Worm (Caenorhabditis elegans): ENCODE data around the gene josd-1.

josd-1 gene

ce11 chrIII:2836339-2836738 is at the start of gene josd-1:
Gene josd-1 (plus strand): TSS chrIII:2836639.
- no peak for TF ChIP-seq C38D4.7 (GFP tag; optimal IDR thresholded peaks at IDR 0.05)

ce11 chrIII:2786740-2787139 is 49.7 kb upstream of the josd-1 start, which contains the start of gene nduc-2:
Gene nduc-2 (plus strand): TSS chrIII:2786852.
- TF ChIP-seq ceh-48 (tag; optimal IDR thresholded peaks at IDR 0.05) (no peak), ref-2 (tag; optimal IDR thresholded peaks at IDR 0.05) (no peak), nfya-1 (tag; optimal IDR thresholded peaks at IDR 0.05) (no peak), che-1 (tag; optimal IDR thresholded peaks at IDR 0.05) (no peak), Y22D7AL.16 (tag; optimal IDR thresholded peaks at IDR 0.05) (no peak), hlh-8 (tag; optimal IDR thresholded peaks at IDR 0.05) (no peak), odd-2 (tag; optimal IDR thresholded peaks at IDR 0.05) (no peak), ceh-34 (tag; optimal IDR thresholded peaks at IDR 0.05) (no peak), K02D7.2 (tag; optimal IDR thresholded peaks at IDR 0.05) (no peak), ceh-6 (GFP tag; optimal IDR thresholded peaks at IDR 0.05) (no peak), ceh-45 (GFP tag; IDR thresholded peaks at IDR 0.05) (no peak), ztf-16 (tag; optimal IDR thresholded peaks at IDR 0.05) (no peak), hlh-13 (GFP tag; optimal IDR thresholded peaks at IDR 0.05) (no peak), elt-2 (tag; optimal IDR thresholded peaks at IDR 0.05) (no peak), elt-4 (tag; optimal IDR thresholded peaks at IDR 0.05) (no peak)

DNA sequence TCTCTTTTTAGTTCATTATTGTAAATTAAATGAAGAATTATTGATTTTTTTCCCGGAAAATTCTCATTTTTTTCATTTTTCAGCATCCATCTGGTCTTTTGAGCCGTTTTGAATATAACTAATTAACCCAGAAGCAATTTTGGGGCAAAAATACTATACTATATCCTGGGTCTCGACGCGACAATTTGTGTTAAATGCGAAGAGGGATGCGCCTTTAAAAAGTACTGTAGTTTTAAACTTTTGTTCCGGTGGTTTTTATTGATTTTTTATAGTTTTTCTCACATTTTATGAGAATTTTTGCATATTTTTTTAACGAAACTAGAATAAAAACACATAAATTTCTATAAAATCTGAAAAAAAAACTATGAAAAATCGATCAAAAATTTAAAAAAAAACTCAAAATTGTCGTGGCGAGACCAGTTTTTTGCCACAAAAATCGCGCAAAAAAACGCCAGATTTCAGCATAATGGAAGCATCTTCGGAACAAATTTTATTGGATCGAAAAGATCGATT is 48.4 kb upstream of the josd-1 start, which contains the start of gene tbcc-1:
tbcc-1 (plus strand) TSS at position 463 of the 513 bp plus-strand sequence.
- no peak for TF ChIP-seq sox-2 (GFP tag; IDR thresholded peaks at IDR 0.05)
- no peak for TF ChIP-seq odd-2 (tag; optimal IDR thresholded peaks at IDR 0.05)
- no peak for TF ChIP-seq sdc-2 (tag; optimal IDR thresholded peaks at IDR 0.05)
- TF ChIP-seq elt-4 (tag; optimal IDR thresholded peaks at IDR 0.05): no peak
- TF ChIP-seq nfya-1 (tag; optimal IDR thresholded peaks at IDR 0.05): no peak
- no peak for TF ChIP-seq unc-42 (tag; optimal IDR thresholded peaks at IDR 0.05)
- TF ChIP-seq eyg-1 (tag; optimal IDR thresholded peaks at IDR 0.05): no peak
- TF ChIP-seq fkh-6 (tag; optimal IDR thresholded peaks at IDR 0.05): no peak
- TF ChIP-seq tbx-7 (tag; optimal IDR thresholded peaks at IDR 0.05): no peak
- TF ChIP-seq K02D7.2 (tag; optimal IDR thresholded peaks at IDR 0.05): no peak
- no peak for TF ChIP-seq ceh-14 (tag; optimal IDR thresholded peaks at IDR 0.05)
- TF ChIP-seq fkh-10 (GFP tag; optimal IDR thresholded peaks at IDR 0.05): no peak
- no peak for TF ChIP-seq hlh-6 (tag; optimal IDR thresholded peaks at IDR 0.05)
- TF ChIP-seq npax-4 (tag; optimal IDR thresholded peaks at IDR 0.05): no peak
- no peak for TF ChIP-seq ceh-6 (GFP tag; optimal IDR thresholded peaks at IDR 0.05)
- no peak for TF ChIP-seq dmd-4 (tag; optimal IDR thresholded peaks at IDR 0.05; ENCODE audit: borderline replicate concordance)
- TF ChIP-seq lin-11 (tag; optimal IDR thresholded peaks at IDR 0.05): no peak
- TF ChIP-seq pha-4 (tag; optimal IDR thresholded peaks at IDR 0.05): no peak
- TF ChIP-seq dve-1 (tag; optimal IDR thresholded peaks at IDR 0.05): no peak

ce11 chrIII:2794057-2794456 is 42.4 kb upstream of the josd-1 start:
- TF ChIP-seq madf-2 (tag; optimal IDR thresholded peaks at IDR 0.05): no peak
- TF ChIP-seq odd-2 (tag; optimal IDR thresholded peaks at IDR 0.05): no peak
- no peak for TF ChIP-seq ceh-22 (tag; optimal IDR thresholded peaks at IDR 0.05)
- TF ChIP-seq zip-5 (tag; optimal IDR thresholded peaks at IDR 0.05): no peak
- TF ChIP-seq nfya-1 (tag; optimal IDR thresholded peaks at IDR 0.05): peak; percentile 95
- TF ChIP-seq fkh-6 (tag; optimal IDR thresholded peaks at IDR 0.05): no peak
- TF ChIP-seq elt-4 (tag; optimal IDR thresholded peaks at IDR 0.05): no peak

DNA sequence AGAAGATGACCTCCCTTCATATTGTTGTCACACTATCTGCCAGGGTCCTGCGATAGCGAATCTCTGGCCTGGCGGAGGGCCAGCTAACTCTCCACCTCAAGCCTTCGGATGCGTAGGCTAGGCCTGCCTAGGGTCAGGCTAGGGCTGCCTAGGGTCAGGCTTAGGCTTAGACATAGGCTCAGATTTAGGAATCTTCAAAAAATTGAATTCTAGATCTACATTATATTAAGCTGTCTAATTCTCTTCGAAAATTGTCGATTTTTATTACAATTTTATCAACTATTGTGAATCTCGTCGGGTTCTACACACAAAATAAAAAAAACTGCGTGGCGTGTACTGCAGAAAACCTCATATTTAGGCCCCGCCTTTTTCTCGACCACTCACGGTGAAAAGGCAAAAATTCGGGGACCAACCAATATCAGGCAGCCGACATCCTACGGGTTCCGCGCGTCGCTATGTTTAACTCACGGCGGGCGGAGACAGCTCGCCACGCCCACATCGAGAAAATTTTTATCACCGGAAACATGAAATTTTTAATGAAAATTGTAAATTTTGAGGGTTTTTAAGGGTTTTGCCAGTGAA is 40.9 kb upstream of the josd-1 start:
- TF ChIP-seq C38D4.7 (GFP tag; optimal IDR thresholded peaks at IDR 0.05) (no peak), ceh-48 (tag; optimal IDR thresholded peaks at IDR 0.05) (no peak), ref-2 (tag; optimal IDR thresholded peaks at IDR 0.05) (no peak), lin-11 (tag; optimal IDR thresholded peaks at IDR 0.05) (no peak), npax-4 (tag; optimal IDR thresholded peaks at IDR 0.05) (no peak), pat-9 (tag; optimal IDR thresholded peaks at IDR 0.05) (no peak), zip-5 (tag; optimal IDR thresholded peaks at IDR 0.05) (no peak), pha-4 (tag; optimal IDR thresholded peaks at IDR 0.05) (no peak), ama-1 (optimal IDR thresholded peaks at IDR 0.05) (no peak), nhr-232 (tag; optimal IDR thresholded peaks at IDR 0.05) (no peak), pqm-1 (tag; optimal IDR thresholded peaks at IDR 0.05) (no peak), unc-42 (tag; optimal IDR thresholded peaks at IDR 0.05) (no peak), sdc-2 (tag; optimal IDR thresholded peaks at IDR 0.05) (no peak), gmeb-2 (tag; optimal IDR thresholded peaks at IDR 0.05) (no peak)
